Fruit fly (Drosophila melanogaster): Measurements from ENCODE around the gene Pih1D1.

Gene Pih1D1

DNA sequence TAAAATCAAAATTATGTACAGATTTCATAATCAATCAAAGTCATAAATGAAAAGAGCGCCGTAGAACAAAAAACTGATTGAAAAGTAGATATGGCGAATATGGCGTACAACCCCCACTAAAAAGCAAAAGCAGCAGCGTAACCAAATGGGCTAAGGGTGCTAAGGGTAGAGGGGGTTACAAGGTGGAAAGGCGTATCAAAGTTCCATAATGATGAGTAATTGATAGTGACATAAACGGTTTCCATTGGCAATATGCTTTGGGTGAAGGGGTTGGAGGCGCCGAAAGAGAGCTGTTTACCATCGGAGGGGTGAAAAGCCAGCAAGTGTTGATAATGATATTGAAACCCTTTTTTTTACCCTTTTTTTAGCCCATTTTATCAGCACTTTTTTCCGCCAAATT lies 49.3 kb downstream of the Pih1D1 start (continued):
- no peak for TF ChIP-seq CG10543 (GFP tag; optimal IDR thresholded peaks at IDR 0.05)
- TF ChIP-seq esg (GFP tag; conservative IDR thresholded peaks at IDR 0.05), result no peak
- TF ChIP-seq seq (GFP tag; IDR thresholded peaks at IDR 0.05), result peak; percentile 21; the same call in 1 of the 2 replicates
- TF ChIP-seq CG12071 (GFP tag; optimal IDR thresholded peaks at IDR 0.05), result no peak
- TF ChIP-seq Atf6 (GFP tag; IDR thresholded peaks at IDR 0.05), result no peak

DNA sequence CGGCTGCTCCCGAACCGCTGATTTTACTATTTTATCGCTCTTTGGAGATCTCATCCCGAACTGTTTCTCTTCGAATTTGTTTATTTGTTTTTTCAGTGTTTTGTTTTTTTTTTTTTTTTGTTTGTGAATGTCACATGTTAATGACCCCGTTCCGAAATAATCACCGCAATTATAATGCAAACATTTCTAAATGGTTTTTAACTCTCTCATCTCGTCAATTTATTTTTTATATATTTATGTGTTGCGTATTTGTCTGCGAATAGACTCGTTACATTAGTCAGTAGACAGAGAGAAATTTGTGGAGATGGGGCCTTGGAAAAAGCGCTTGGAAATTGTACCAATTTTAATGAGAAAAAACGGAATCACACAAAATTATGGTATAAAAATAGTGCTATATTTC lies 52.0 kb downstream of the Pih1D1 start, which contains the start of gene Nepl7:
Nepl7 (minus strand) TSS at position 101 of the 400 bp plus-strand sequence.
- TF ChIP-seq Dad (GFP tag; optimal IDR thresholded peaks at IDR 0.05) (no peak), Atf3 (GFP tag; optimal IDR thresholded peaks at IDR 0.05) (no peak), wor (GFP tag; IDR thresholded peaks at IDR 0.05) (no peak), CG14050 (GFP tag; IDR thresholded peaks at IDR 0.05) (no peak), eyg (GFP tag; optimal IDR thresholded peaks at IDR 0.05) (no peak), CG15601 (tag; optimal IDR thresholded peaks at IDR 0.05) (no peak), CG8281 (tag; optimal IDR thresholded peaks at IDR 0.05) (no peak), CG6683 (GFP tag; optimal IDR thresholded peaks at IDR 0.05) (no peak), Adf1 (GFP tag; IDR thresholded peaks at IDR 0.05) (no peak), Mes4 (GFP tag; optimal IDR thresholded peaks at IDR 0.05) (no peak)

- TF ChIP-seq tll (GFP tag; optimal IDR thresholded peaks at IDR 0.05) (peak in 1 of 2 experiments; percentile 98), lab (GFP tag; optimal IDR thresholded peaks at IDR 0.05) (no peak), CG18011 (GFP tag; optimal IDR thresholded peaks at IDR 0.05) (no peak), CG15479 (GFP tag; optimal IDR thresholded peaks at IDR 0.05) (peak; percentile 80), CG11398 (GFP tag; optimal IDR thresholded peaks at IDR 0.05) (no peak), zen (tag; optimal IDR thresholded peaks at IDR 0.05) (peak; percentile 97), mirr (GFP tag; optimal IDR thresholded peaks at IDR 0.05) (no peak), D (optimal IDR thresholded peaks at IDR 0.05) (peak; percentile 82), D (GFP tag; optimal IDR thresholded peaks at IDR 0.05) (no peak), kay (GFP tag; optimal IDR thresholded peaks at IDR 0.05) (no peak)
Measured at dm6 chr2L:12666002-12666576, 55.6 kb downstream of the Pih1D1 start.

Measured in whole organism, embryonic.